Worm (Caenorhabditis elegans) whole organism, L4 larva: ENCODE results near the gene col-38.

ENCODE experiments used
- F49E8.2 ChIP-seq: sonication (generic microtip); optimal IDR thresholded peaks from 2 replicates; lab custom pipeline; 2016; ENCODE audit warnings: missing compliant biosample characterization, mild to moderate bottlenecking, missing genetic modification characterization, borderline replicate concordance
- T26A8.4 ChIP-seq: fragments of 200-800 bp; sonication (Bioruptor generic); IDR thresholded peaks from 2 replicates; pipeline ENCODE4 v1.3.6; 2022; ENCODE audit warnings: missing genetic modification characterization, missing compliant biosample characterization
- Y105C5A.15 ChIP-seq: fragments of 200-800 bp; sonication (Bioruptor generic); IDR thresholded peaks from 2 replicates; pipeline ENCODE4 v1.3.6; 2022; ENCODE audit warnings: missing genetic modification characterization, missing compliant biosample characterization
- ZK546.5 ChIP-seq, 2 experiments: sonication (generic microtip); optimal IDR thresholded peaks; 2 replicates each; lab custom pipeline; 2017; ENCODE audit warnings: missing biosample characterization in 2 of 2, missing genetic modification characterization in 2 of 2
- ama-1 ChIP-seq: fragments of 150-350 bp; optimal IDR thresholded peaks from 2 replicates; lab custom pipeline; 2014; ENCODE audit warnings: inconsistent platforms, mixed read lengths
- attf-4 ChIP-seq: sonication (generic microtip); optimal IDR thresholded peaks from 3 replicates; lab custom pipeline; 2017; ENCODE audit warnings: missing biosample characterization, missing genetic modification characterization
- ceh-44 ChIP-seq: fragments of 200-800 bp; sonication (Bioruptor generic); IDR thresholded peaks from 2 replicates; pipeline ENCODE4 v1.3.6; 2022; ENCODE audit warnings: missing genetic modification reagents, missing genetic modification characterization, missing compliant biosample characterization
- ceh-82 ChIP-seq: sonication (generic microtip); optimal IDR thresholded peaks from 2 replicates; lab custom pipeline; 2017; ENCODE audit warnings: missing biosample characterization, missing genetic modification characterization
- ces-1 ChIP-seq: fragments of 150-350 bp; sonication (generic microtip); optimal IDR thresholded peaks from 4 replicates; lab custom pipeline; 2014; ENCODE audit warnings: missing biosample characterization, missing genetic modification reagents, missing genetic modification characterization
- cey-2 ChIP-seq: sonication (generic microtip); optimal IDR thresholded peaks from 3 replicates; lab custom pipeline; 2017; ENCODE audit warnings: missing genetic modification characterization, mild to moderate bottlenecking, missing compliant biosample characterization, antibody characterized with exemption, borderline replicate concordance; ENCODE audit not compliant: insufficient read depth
- ctbp-1 ChIP-seq: fragments of 200-800 bp; sonication (Bioruptor generic); IDR thresholded peaks from 2 replicates; pipeline ENCODE4 v1.3.6; 2022; ENCODE audit warnings: missing genetic modification reagents, missing genetic modification characterization, missing compliant biosample characterization
- daf-16 ChIP-seq, 3 experiments: sonication (generic microtip); optimal IDR thresholded peaks; 2 replicates each; lab custom pipeline; 2016 to 2017; ENCODE audit warnings: missing genetic modification characterization in 3 of 3, missing genetic modification reagents in 3 of 3, mild to moderate bottlenecking in 2 of 3, missing compliant biosample characterization in 2 of 3, missing biosample characterization in 1 of 3, moderate library complexity in 1 of 3
- dmd-9 ChIP-seq: fragments of 200-800 bp; sonication (Bioruptor generic); IDR thresholded peaks from 2 replicates; pipeline ENCODE4 v1.3.6; 2022; ENCODE audit warnings: missing genetic modification reagents, missing genetic modification characterization, missing compliant biosample characterization
- duxl-1 ChIP-seq: sonication (generic microtip); optimal IDR thresholded peaks from 2 replicates; lab custom pipeline; 2016; ENCODE audit warnings: mild to moderate bottlenecking, missing genetic modification characterization, moderate library complexity, missing compliant biosample characterization; ENCODE audit not compliant: poor library complexity
- dve-1 ChIP-seq: sonication (generic microtip); optimal IDR thresholded peaks from 2 replicates; lab custom pipeline; 2017; ENCODE audit warnings: antibody characterized with exemption, mild to moderate bottlenecking, missing genetic modification characterization, missing compliant biosample characterization; ENCODE audit not compliant: insufficient read depth
- fos-1 ChIP-seq: fragments of 150-350 bp; optimal IDR thresholded peaks from 2 replicates; lab custom pipeline; 2014; ENCODE audit warnings: missing biosample characterization, missing genetic modification characterization
- gei-8 ChIP-seq: fragments of 200-800 bp; sonication (Bioruptor generic); optimal IDR thresholded peaks from 2 replicates; lab custom pipeline; 2018; ENCODE audit warnings: mild to moderate bottlenecking, missing genetic modification characterization, missing compliant biosample characterization
- hif-1 ChIP-seq, 2 experiments: sonication (generic microtip); optimal IDR thresholded peaks; 2 replicates each; lab custom pipeline; 2016 to 2017; ENCODE audit warnings: missing compliant biosample characterization in 2 of 2, missing genetic modification characterization in 2 of 2, missing genetic modification reagents in 2 of 2, missing genotype in 2 of 2, mild to moderate bottlenecking in 1 of 2
- hlh-11 ChIP-seq: fragments of 200-800 bp; sonication (Bioruptor generic); optimal IDR thresholded peaks from 2 replicates; lab custom pipeline; 2018; ENCODE audit warnings: mild to moderate bottlenecking, missing genetic modification characterization, missing compliant biosample characterization
- hlh-30 ChIP-seq: sonication (generic microtip); optimal IDR thresholded peaks from 2 replicates; lab custom pipeline; 2017; ENCODE audit warnings: antibody characterized with exemption, mild to moderate bottlenecking, missing genetic modification characterization, missing compliant biosample characterization; ENCODE audit not compliant: insufficient read depth
- lin-38 ChIP-seq: fragments of 200-800 bp; sonication (Bioruptor generic); IDR thresholded peaks from 2 replicates; pipeline ENCODE4 v1.3.6; 2022; ENCODE audit warnings: missing genetic modification reagents, missing genetic modification characterization, missing compliant biosample characterization
- lsy-2 ChIP-seq, 2 experiments: fragments of 150-350 bp in 1 of 2; sonication (generic microtip) in 1 of 2; optimal IDR thresholded peaks; 2 replicates each; lab custom pipeline; 2014 to 2017; ENCODE audit warnings: missing biosample characterization in 2 of 2, missing genetic modification characterization in 2 of 2
- madf-9 ChIP-seq: fragments of 200-800 bp; sonication (Bioruptor generic); conservative IDR thresholded peaks from 2 replicates; pipeline ENCODE4 v1.3.6; 2022; ENCODE audit warnings: missing genetic modification reagents, missing genetic modification characterization, missing compliant biosample characterization
- mdl-1 ChIP-seq, 2 experiments: fragments of 150-350 bp in 1 of 2; sonication (generic microtip) in 1 of 2; optimal IDR thresholded peaks; 2 replicates each; lab custom pipeline; 2014 to 2017; ENCODE audit warnings: missing biosample characterization in 2 of 2, missing genetic modification characterization in 2 of 2
- mep-1 ChIP-seq: fragments of 150-350 bp; sonication (generic microtip); optimal IDR thresholded peaks from 3 replicates; lab custom pipeline; 2014; ENCODE audit warnings: missing biosample characterization, missing genetic modification characterization
- mxl-3 ChIP-seq: fragments of 200-800 bp; sonication (Bioruptor generic); optimal IDR thresholded peaks from 2 replicates; lab custom pipeline; 2018; ENCODE audit warnings: mild to moderate bottlenecking, missing genetic modification characterization, missing compliant biosample characterization
- nhr-10 ChIP-seq: fragments of 150-350 bp; optimal IDR thresholded peaks from 2 replicates; lab custom pipeline; 2014; ENCODE audit warnings: missing biosample characterization, missing genetic modification characterization
- nhr-11 ChIP-seq: fragments of 150-350 bp; optimal IDR thresholded peaks from 2 replicates; lab custom pipeline; 2014; ENCODE audit warnings: missing biosample characterization, missing genetic modification characterization
- nhr-25 ChIP-seq: sonication (generic microtip); optimal IDR thresholded peaks from 2 replicates; lab custom pipeline; 2017; ENCODE audit warnings: missing genetic modification characterization, mild to moderate bottlenecking, missing compliant biosample characterization, antibody characterized with exemption, moderate library complexity, borderline replicate concordance; ENCODE audit not compliant: insufficient read depth
- nhr-28 ChIP-seq: fragments of 150-350 bp; optimal IDR thresholded peaks from 2 replicates; lab custom pipeline; 2014; ENCODE audit warnings: missing biosample characterization, missing genetic modification characterization
- nhr-48 ChIP-seq: sonication (generic microtip); optimal IDR thresholded peaks from 2 replicates; lab custom pipeline; 2016; ENCODE audit warnings: mild to moderate bottlenecking, missing genetic modification characterization, missing compliant biosample characterization
- rbr-2 ChIP-seq: sonication (generic microtip); optimal IDR thresholded peaks from 2 replicates; lab custom pipeline; 2016; ENCODE audit warnings: missing genotype, missing genetic modification characterization, missing compliant biosample characterization
- set-16 ChIP-seq: fragments of 200-800 bp; sonication (Bioruptor generic); IDR thresholded peaks from 2 replicates; pipeline ENCODE4 v1.3.6; 2022; ENCODE audit warnings: missing genetic modification reagents, missing genetic modification characterization, missing compliant biosample characterization
- vab-7 ChIP-seq: fragments of 200-800 bp; sonication (Bioruptor generic); IDR thresholded peaks from 2 replicates; pipeline ENCODE4 v1.3.6; 2022; ENCODE audit warnings: missing genetic modification reagents, missing genetic modification characterization, missing compliant biosample characterization
- zfp-3 ChIP-seq: fragments of 200-800 bp; sonication (Bioruptor generic); conservative IDR thresholded peaks from 2 replicates; pipeline ENCODE4 v1.3.6; 2022; ENCODE audit warnings: missing genetic modification reagents, missing genetic modification characterization, missing compliant biosample characterization
- ztf-7 ChIP-seq: fragments of 150-350 bp; optimal IDR thresholded peaks from 2 replicates; lab custom pipeline; 2014; ENCODE audit warnings: missing biosample characterization, missing genetic modification characterization

The col-38 gene

ce11 chrII:8585036-8585627 is 16.2 kb upstream of the col-38 start, which contains the start of gene F54C9.11:
F54C9.11 (minus strand) TSS chrII:8585086.
- TF ChIP-seq ctbp-1 (GFP tag; lab: Robert Waterston, UW): peak; percentile 43; the same call in 1 of the 2 replicates
- TF ChIP-seq rbr-2 (tag; lab: Kevin White, UChicago): peak; percentile 18
- peak; percentile 83; the same call in 1 of the 2 replicates for TF ChIP-seq T26A8.4 (GFP tag; lab: Robert Waterston, UW)
- TF ChIP-seq lin-38 (GFP tag; lab: Robert Waterston, UW): no peak
- peak; percentile 31 for TF ChIP-seq dve-1 (tag; lab: Kevin White, UChicago)
- peak in 1 of 2 experiments; percentile 57 for TF ChIP-seq daf-16 (GFP tag; optimal IDR thresholded peaks at IDR 0.05; lab: Kevin White, UChicago)
- no peak for TF ChIP-seq daf-16 (tag; optimal IDR thresholded peaks at IDR 0.05; lab: Kevin White, UChicago)
- peak in 1 of 2 experiments; percentile 55 for TF ChIP-seq mdl-1 (tag; optimal IDR thresholded peaks at IDR 0.05; lab: Kevin White, UChicago)
- peak in 1 of 2 experiments; percentile 24 for TF ChIP-seq hif-1 (tag; optimal IDR thresholded peaks at IDR 0.05; lab: Kevin White, UChicago)
- peak in 1 of 2 experiments; percentile 45 for TF ChIP-seq lsy-2 (tag; optimal IDR thresholded peaks at IDR 0.05; lab: Kevin White, UChicago)
- no peak for TF ChIP-seq attf-4 (tag; lab: Kevin White, UChicago)
- TF ChIP-seq ZK546.5 (tag; optimal IDR thresholded peaks at IDR 0.05; lab: Kevin White, UChicago): no peak
- TF ChIP-seq mep-1 (tag; lab: Kevin White, UChicago): peak; percentile 53
- TF ChIP-seq hlh-30 (tag; lab: Kevin White, UChicago): peak; percentile 57
- peak; percentile 4 for TF ChIP-seq mxl-3 (GFP tag; lab: Kevin White, UChicago)
- peak; percentile 65 for TF ChIP-seq hlh-11 (tag; lab: Kevin White, UChicago)
- TF ChIP-seq nhr-28 (tag; lab: Kevin White, UChicago): peak; percentile 16
- no peak for TF ChIP-seq nhr-25
- TF ChIP-seq nhr-48 (tag; lab: Kevin White, UChicago): peak; percentile 51
- no peak for TF ChIP-seq ztf-7

- no peak for TF ChIP-seq fos-1 (tag; lab: Kevin White, UChicago)
- peak; percentile 7 for TF ChIP-seq hlh-30 (tag; lab: Kevin White, UChicago)
- TF ChIP-seq lin-38 (GFP tag; lab: Robert Waterston, UW): 0 out of 2 replicates have a peak, but pooled peaks have one; percentile 28
- peak; percentile 58 for TF ChIP-seq ama-1
- no peak for TF ChIP-seq mdl-1 (tag; optimal IDR thresholded peaks at IDR 0.05; lab: Kevin White, UChicago)
These were observed 14.1 kb upstream of the col-38 start for ce11 chrII:8583035-8583434.

- no peak for TF ChIP-seq F49E8.2 (tag; lab: Kevin White, UChicago)
- no peak for TF ChIP-seq nhr-10 (tag; lab: Kevin White, UChicago)
- TF ChIP-seq cey-2 (tag; lab: Kevin White, UChicago): no peak
- TF ChIP-seq vab-7: no peak
- no peak for TF ChIP-seq gei-8 (GFP tag; lab: Kevin White, UChicago)
- no peak for TF ChIP-seq Y105C5A.15 (GFP tag; lab: Robert Waterston, UW)
- no peak for TF ChIP-seq duxl-1 (tag; lab: Kevin White, UChicago)
- TF ChIP-seq nhr-11 (tag; lab: Kevin White, UChicago): no peak
- no peak for TF ChIP-seq ces-1 (GFP tag; lab: Kevin White, UChicago)
- no peak for TF ChIP-seq ceh-82 (tag; lab: Kevin White, UChicago)
- no peak for TF ChIP-seq madf-9
- TF ChIP-seq ceh-44: no peak
- no peak for TF ChIP-seq zfp-3
- no peak for TF ChIP-seq dmd-9 (GFP tag; lab: Robert Waterston, UW)
- TF ChIP-seq fos-1 (tag; lab: Kevin White, UChicago): no peak
- TF ChIP-seq dve-1 (tag; lab: Kevin White, UChicago): no peak
- TF ChIP-seq set-16: no peak
These were observed 12.8 kb upstream of the col-38 start, which contains the start of gene arl-1 for ce11 chrII:8581700-8582099. arl-1 (plus strand) TSS chrII:8582000.
